Worm (Caenorhabditis elegans) whole organism, L4 larva: ENCODE measurements around the gene pes-4.

ENCODE experiments used
- aly-2 ChIP-seq: sonication (generic microtip); optimal IDR thresholded peaks from 2 replicates; lab custom pipeline; 2018; ENCODE audit warnings: missing biosample characterization, missing genetic modification characterization
- ama-1 ChIP-seq: fragments of 150-350 bp; optimal IDR thresholded peaks from 2 replicates; lab custom pipeline; 2014; ENCODE audit warnings: inconsistent platforms, mixed read lengths
- daf-16 ChIP-seq, 3 experiments: sonication (generic microtip); optimal IDR thresholded peaks; 2 replicates each; lab custom pipeline; 2016 to 2017; ENCODE audit warnings: missing genetic modification characterization in 3 of 3, missing genetic modification reagents in 3 of 3, mild to moderate bottlenecking in 2 of 3, missing compliant biosample characterization in 2 of 3, missing biosample characterization in 1 of 3, moderate library complexity in 1 of 3
- daf-8 ChIP-seq: fragments of 200-800 bp; sonication (Bioruptor generic); IDR thresholded peaks from 2 replicates; pipeline ENCODE4 v1.3.6; 2022; ENCODE audit warnings: missing genetic modification characterization, missing compliant biosample characterization
- dmd-9 ChIP-seq: fragments of 200-800 bp; sonication (Bioruptor generic); IDR thresholded peaks from 2 replicates; pipeline ENCODE4 v1.3.6; 2022; ENCODE audit warnings: missing genetic modification reagents, missing genetic modification characterization, missing compliant biosample characterization
- hmg-1.1 ChIP-seq: fragments of 200-800 bp; sonication (Bioruptor generic); IDR thresholded peaks from 2 replicates; pipeline ENCODE4 v1.3.6; 2022; ENCODE audit warnings: missing genetic modification reagents, missing genetic modification characterization, missing compliant biosample characterization
- jun-1 ChIP-seq: fragments of 150-350 bp; optimal IDR thresholded peaks from 2 replicates; lab custom pipeline; 2014; ENCODE audit warnings: missing biosample characterization, missing genetic modification reagents, missing genetic modification characterization
- lin-13 ChIP-seq: fragments of 150-350 bp; optimal IDR thresholded peaks from 2 replicates; lab custom pipeline; 2014; ENCODE audit warnings: missing biosample characterization, missing genetic modification reagents, missing genetic modification characterization
- lin-15B ChIP-seq: fragments of 150-350 bp; sonication (generic microtip); optimal IDR thresholded peaks from 3 replicates; lab custom pipeline; 2014; ENCODE audit warnings: missing biosample characterization, missing genetic modification characterization
- nhr-11 ChIP-seq: fragments of 150-350 bp; optimal IDR thresholded peaks from 2 replicates; lab custom pipeline; 2014; ENCODE audit warnings: missing biosample characterization, missing genetic modification characterization
- nhr-25 ChIP-seq: sonication (generic microtip); optimal IDR thresholded peaks from 2 replicates; lab custom pipeline; 2017; ENCODE audit warnings: missing genetic modification characterization, mild to moderate bottlenecking, missing compliant biosample characterization, antibody characterized with exemption, moderate library complexity, borderline replicate concordance; ENCODE audit not compliant: insufficient read depth
- nhr-77 ChIP-seq: fragments of 150-350 bp; optimal IDR thresholded peaks from 2 replicates; lab custom pipeline; 2014; ENCODE audit warnings: missing biosample characterization, missing genetic modification characterization
- skn-1 ChIP-seq: fragments of 150-350 bp; optimal IDR thresholded peaks from 2 replicates; lab custom pipeline; 2014; ENCODE audit warnings: missing biosample characterization, missing genetic modification characterization
- snpc-4 ChIP-seq: fragments of 150-350 bp; optimal IDR thresholded peaks from 2 replicates; lab custom pipeline; 2014; ENCODE audit warnings: missing biosample characterization, missing genetic modification characterization

DNA sequence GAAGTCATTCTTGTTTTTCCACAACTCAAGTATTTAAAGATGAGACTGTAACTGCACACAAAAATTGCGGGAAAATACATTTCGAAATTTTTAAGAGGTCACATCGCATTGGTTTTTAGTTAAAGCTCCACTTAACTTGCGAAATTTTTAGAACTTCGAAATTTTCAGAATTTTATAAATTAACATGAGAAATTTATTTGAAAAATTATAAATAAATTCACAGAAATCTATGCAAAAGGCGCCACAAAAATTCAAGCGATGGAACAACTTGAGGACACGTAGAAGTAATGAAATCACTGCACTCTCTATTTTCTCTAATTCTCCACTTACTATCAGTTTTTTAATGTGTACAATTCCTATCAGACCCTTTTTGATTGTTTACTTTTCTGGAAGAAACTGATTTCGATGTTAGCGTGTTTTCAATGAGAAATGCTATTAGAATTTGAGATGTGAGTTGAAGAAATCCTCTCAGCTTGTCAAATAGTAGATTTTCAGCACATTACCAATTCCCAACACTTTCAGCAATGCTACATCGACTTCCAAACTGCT lies 41.4 kb upstream of the pes-4 start, which contains the start of gene fbxa-31:
- TF ChIP-seq aly-2 (tag; lab: Kevin White, UChicago) (no peak), nhr-11 (tag; lab: Kevin White, UChicago) (no peak), ama-1 (no peak), nhr-77 (tag; lab: Kevin White, UChicago) (no peak), skn-1 (tag; lab: Kevin White, UChicago) (no peak), hmg-1.1 (GFP tag; lab: Robert Waterston, UW) (no peak), lin-13 (no peak), daf-16 (GFP tag; optimal IDR thresholded peaks at IDR 0.05; lab: Kevin White, UChicago) (no peak), daf-16 (tag; optimal IDR thresholded peaks at IDR 0.05; lab: Kevin White, UChicago) (peak; percentile 75), lin-15B (no peak), jun-1 (tag; lab: Kevin White, UChicago) (no peak), dmd-9 (GFP tag; lab: Robert Waterston, UW) (no peak), daf-8 (GFP tag; lab: Robert Waterston, UW) (no peak), nhr-25 (no peak), snpc-4 (tag; lab: Kevin White, UChicago) (no peak)
